Fruit fly (Drosophila melanogaster) whole organism, embryonic: ENCODE results near the gene CG13843.

Experiments used
- Atf6 ChIP-seq: fragments of 200-800 bp; sonication (Bioruptor generic); IDR thresholded peaks from 2 replicates; pipeline ENCODE4 v1.3.6; 2022; ENCODE audit warnings: missing biosample characterization, missing genetic modification characterization
- BtbVII ChIP-seq: fragments of 200-800 bp; sonication (Bioruptor generic); optimal IDR thresholded peaks from 3 replicates; lab custom pipeline; 2017; ENCODE audit warnings: missing biosample characterization, mild to moderate bottlenecking, missing genetic modification characterization
- Bteb2 ChIP-seq: fragments of 200-800 bp; sonication (Bioruptor generic); optimal IDR thresholded peaks from 2 replicates; lab custom pipeline; 2016; ENCODE audit warnings: missing biosample characterization, missing genetic modification characterization
- CG10959 ChIP-seq: fragments of 200-800 bp; sonication (Bioruptor generic); IDR thresholded peaks from 2 replicates; pipeline ENCODE4 v1.3.6; 2022; ENCODE audit warnings: missing biosample characterization, missing genetic modification characterization
- CG11504 ChIP-seq: fragments of 200-800 bp; sonication (Bioruptor generic); optimal IDR thresholded peaks from 3 replicates; lab custom pipeline; 2019; ENCODE audit warnings: missing biosample characterization, mild to moderate bottlenecking, missing genetic modification characterization, moderate library complexity
- CG13775 ChIP-seq: fragments of 200-800 bp; sonication (Bioruptor generic); optimal IDR thresholded peaks from 3 replicates; lab custom pipeline; 2017; ENCODE audit warnings: missing biosample characterization, mild to moderate bottlenecking, missing genetic modification characterization
- CG14965 ChIP-seq: fragments of 200-800 bp; sonication (Bioruptor generic); optimal IDR thresholded peaks from 2 replicates; lab custom pipeline; 2016; ENCODE audit warnings: missing biosample characterization, missing genetic modification characterization, borderline replicate concordance
- CG17359 ChIP-seq: fragments of 200-800 bp; sonication (Bioruptor generic); optimal IDR thresholded peaks from 3 replicates; lab custom pipeline; 2018; ENCODE audit warnings: missing biosample characterization, mild to moderate bottlenecking, missing genetic modification characterization, moderate library complexity
- CG2678 ChIP-seq: fragments of 200-800 bp; sonication (Bioruptor generic); optimal IDR thresholded peaks from 3 replicates; lab custom pipeline; 2019; ENCODE audit warnings: missing biosample characterization, mild to moderate bottlenecking, missing genetic modification characterization, moderate library complexity
- CG30431 ChIP-seq: fragments of 200-800 bp; sonication (Bioruptor generic); optimal IDR thresholded peaks from 2 replicates; lab custom pipeline; 2017; ENCODE audit warnings: missing biosample characterization, missing genetic modification characterization
- CG3163 ChIP-seq: fragments of 200-800 bp; sonication (Bioruptor generic); optimal IDR thresholded peaks from 3 replicates; lab custom pipeline; 2016; ENCODE audit warnings: missing biosample characterization, missing genetic modification characterization
- CG3281 ChIP-seq: fragments of 200-800 bp; sonication (Bioruptor generic); optimal IDR thresholded peaks from 3 replicates; lab custom pipeline; 2017; ENCODE audit warnings: missing biosample characterization, mild to moderate bottlenecking, missing genetic modification characterization
- CG33557 ChIP-seq: fragments of 200-800 bp; sonication (Bioruptor generic); optimal IDR thresholded peaks from 2 replicates; lab custom pipeline; 2019; ENCODE audit warnings: missing biosample characterization, mild to moderate bottlenecking, missing genetic modification characterization, moderate library complexity
- CG34224 ChIP-seq: fragments of 200-800 bp; sonication (Bioruptor generic); IDR thresholded peaks from 3 replicates; pipeline ENCODE4 v1.3.6; 2022; ENCODE audit warnings: missing biosample characterization, missing genetic modification characterization; ENCODE audit not compliant: partially characterized antibody
- CG3995 ChIP-seq: fragments of 200-800 bp; sonication (Bioruptor generic); optimal IDR thresholded peaks from 3 replicates; lab custom pipeline; 2016; ENCODE audit warnings: missing biosample characterization, missing genetic modification characterization
- CG5180 ChIP-seq: fragments of 200-800 bp; sonication (Bioruptor generic); optimal IDR thresholded peaks from 3 replicates; lab custom pipeline; 2017; ENCODE audit warnings: missing biosample characterization, missing genetic modification characterization, mild to moderate bottlenecking, moderate library complexity, missing genetic modification reagents
- CG7372 ChIP-seq: fragments of 200-800 bp; sonication (Bioruptor generic); IDR thresholded peaks from 2 replicates; pipeline ENCODE4 v1.3.6; 2022; ENCODE audit warnings: missing biosample characterization, missing genetic modification characterization
- CG8290 ChIP-seq, 3 experiments: fragments of 200-800 bp; sonication (Bioruptor generic); optimal IDR thresholded peaks; 2 replicates each; lab custom pipeline; 2016 to 2019; ENCODE audit warnings: missing biosample characterization in 3 of 3, missing genetic modification characterization in 3 of 3, mild to moderate bottlenecking in 2 of 3, moderate library complexity in 1 of 3
- CG8924 ChIP-seq: fragments of 200-800 bp; optimal IDR thresholded peaks from 3 replicates; lab custom pipeline; 2019; ENCODE audit warnings: missing biosample characterization, mild to moderate bottlenecking, missing genetic modification characterization, moderate library complexity
- CoRest ChIP-seq: fragments of 200-800 bp; sonication (Bioruptor generic); optimal IDR thresholded peaks from 3 replicates; lab custom pipeline; 2018; ENCODE audit warnings: missing biosample characterization, mild to moderate bottlenecking, missing genetic modification characterization, moderate library complexity
- Dp ChIP-seq: fragments of 200-800 bp; sonication (Bioruptor generic); optimal IDR thresholded peaks from 2 replicates; lab custom pipeline; 2018; ENCODE audit warnings: missing biosample characterization, mild to moderate bottlenecking, missing genetic modification characterization, moderate library complexity
- HLHmδ ChIP-seq: fragments of 200-800 bp; sonication (Bioruptor generic); optimal IDR thresholded peaks from 2 replicates; lab custom pipeline; 2018; ENCODE audit warnings: missing biosample characterization, mild to moderate bottlenecking, missing genetic modification characterization, moderate library complexity
- Hr3 ChIP-seq: fragments of 200-800 bp; sonication (Bioruptor generic); optimal IDR thresholded peaks from 3 replicates; lab custom pipeline; 2016; ENCODE audit warnings: missing biosample characterization, missing genetic modification characterization
- Jarid2 ChIP-seq: fragments of 200-800 bp; sonication (Bioruptor generic); optimal IDR thresholded peaks from 3 replicates; lab custom pipeline; 2017; ENCODE audit warnings: mild to moderate bottlenecking, missing biosample characterization, missing genetic modification reagents, missing genetic modification characterization
- Myb ChIP-seq: fragments of 200-800 bp; sonication (Bioruptor generic); optimal IDR thresholded peaks from 2 replicates; lab custom pipeline; 2016; ENCODE audit warnings: missing biosample characterization, missing genetic modification characterization
- NC2β ChIP-seq: fragments of 200-800 bp; sonication (Bioruptor generic); optimal IDR thresholded peaks from 2 replicates; lab custom pipeline; 2016; ENCODE audit warnings: missing biosample characterization, missing genetic modification characterization
- NK7.1 ChIP-seq: fragments of 200-800 bp; sonication (Bioruptor generic); optimal IDR thresholded peaks from 3 replicates; lab custom pipeline; 2016; ENCODE audit warnings: missing biosample characterization, missing genetic modification characterization
- Oaz ChIP-seq: fragments of 200-800 bp; sonication (Bioruptor generic); IDR thresholded peaks from 2 replicates; pipeline ENCODE4 v1.3.6; 2022; ENCODE audit warnings: missing biosample characterization, missing genetic modification characterization
- Stat92E ChIP-seq, 3 experiments: fragments of >200 bp in 2 of 3; fragments of 200-800 bp in 1 of 3; sonication (Bioruptor generic) in 1 of 3; optimal IDR thresholded peaks; 2 replicates each; lab custom pipeline; 2017 to 2019; ENCODE audit warnings: missing biosample characterization in 3 of 3, missing genetic modification characterization in 3 of 3, mild to moderate bottlenecking in 1 of 3, moderate library complexity in 1 of 3
- ap ChIP-seq: fragments of 200-800 bp; sonication (Bioruptor generic); IDR thresholded peaks from 2 replicates; pipeline ENCODE4 v1.3.6; 2022; ENCODE audit warnings: missing biosample characterization, missing genetic modification characterization
- ara ChIP-seq: fragments of 200-800 bp; sonication (Bioruptor generic); IDR thresholded peaks from 2 replicates; pipeline ENCODE4 v1.3.6; 2022; ENCODE audit warnings: missing biosample characterization, missing genetic modification characterization
- bbx ChIP-seq: fragments of 200-800 bp; sonication (Bioruptor generic); IDR thresholded peaks from 2 replicates; pipeline ENCODE4 v1.3.6; 2022; ENCODE audit warnings: missing biosample characterization, missing genetic modification characterization; ENCODE audit not compliant: partially characterized antibody
- bcd ChIP-seq: fragments of 200-800 bp; sonication (Bioruptor generic); optimal IDR thresholded peaks from 2 replicates; lab custom pipeline; 2017; ENCODE audit warnings: missing biosample characterization, mild to moderate bottlenecking, missing genetic modification characterization
- caup ChIP-seq: fragments of 200-800 bp; sonication (Bioruptor generic); optimal IDR thresholded peaks from 3 replicates; lab custom pipeline; 2017; ENCODE audit warnings: missing biosample characterization, mild to moderate bottlenecking, missing genetic modification characterization, moderate library complexity; ENCODE audit not compliant: severe bottlenecking
- dysf ChIP-seq: fragments of 200-800 bp; sonication (Bioruptor generic); IDR thresholded peaks from 3 replicates; pipeline ENCODE4 v1.3.6; 2022; ENCODE audit warnings: missing biosample characterization, missing genetic modification characterization
- en ChIP-seq: fragments of 200-800 bp; sonication (Bioruptor generic); optimal IDR thresholded peaks from 2 replicates; lab custom pipeline; 2016; ENCODE audit warnings: missing biosample characterization, missing genetic modification characterization
- ewg ChIP-seq: fragments of 200-800 bp; sonication (Bioruptor generic); optimal IDR thresholded peaks from 3 replicates; lab custom pipeline; 2017; ENCODE audit warnings: mild to moderate bottlenecking, missing biosample characterization, missing genetic modification reagents, missing genetic modification characterization
- fd102C ChIP-seq: fragments of 200-800 bp; sonication (Bioruptor generic); optimal IDR thresholded peaks from 2 replicates; lab custom pipeline; 2018; ENCODE audit warnings: missing biosample characterization, mild to moderate bottlenecking, missing genetic modification characterization, moderate library complexity
- hth ChIP-seq: fragments of >200 bp; optimal IDR thresholded peaks from 2 replicates; lab custom pipeline; 2017; ENCODE audit warnings: inconsistent platforms
- kni ChIP-seq: fragments of 200-800 bp; sonication (Bioruptor generic); optimal IDR thresholded peaks from 3 replicates; lab custom pipeline; 2017; ENCODE audit warnings: mild to moderate bottlenecking, missing biosample characterization, missing genetic modification reagents, missing genetic modification characterization
- knrl ChIP-seq: fragments of 200-800 bp; sonication (Bioruptor generic); IDR thresholded peaks from 3 replicates; pipeline ENCODE4 v1.3.6; 2022; ENCODE audit warnings: missing biosample characterization, missing genetic modification characterization; ENCODE audit not compliant: partially characterized antibody
- lab ChIP-seq: fragments of 200-800 bp; sonication (Bioruptor generic); optimal IDR thresholded peaks from 3 replicates; lab custom pipeline; 2017; ENCODE audit warnings: missing biosample characterization, missing genetic modification characterization, mild to moderate bottlenecking, moderate library complexity, missing genetic modification reagents
- mld ChIP-seq: fragments of 200-800 bp; sonication (Bioruptor generic); IDR thresholded peaks from 3 replicates; pipeline ENCODE4 v1.3.6; 2022; ENCODE audit warnings: missing biosample characterization, missing genetic modification characterization; ENCODE audit not compliant: partially characterized antibody
- prd ChIP-seq, 3 experiments: fragments of >200 bp in 2 of 3; fragments of 200-800 bp in 1 of 3; sonication (Bioruptor generic) in 1 of 3; optimal IDR thresholded peaks in 2 of 3; IDR thresholded peaks in 1 of 3; 2 replicates in 2 of 3; 3 replicates in 1 of 3; pipeline versions ENCODE4 v1.3.6 to Lab custom; 2017 to 2022; ENCODE audit warnings: missing biosample characterization in 1 of 3, missing genetic modification characterization in 1 of 3
- shn ChIP-seq: fragments of 200-800 bp; sonication (Bioruptor generic); optimal IDR thresholded peaks from 3 replicates; lab custom pipeline; 2016; ENCODE audit warnings: missing biosample characterization, missing genetic modification characterization
- sna ChIP-seq: fragments of 200-800 bp; sonication (Bioruptor generic); IDR thresholded peaks from 2 replicates; pipeline ENCODE4 v1.3.6; 2022; ENCODE audit warnings: missing biosample characterization, missing genetic modification characterization; ENCODE audit not compliant: partially characterized antibody
- so ChIP-seq: fragments of 200-800 bp; sonication (Bioruptor generic); IDR thresholded peaks from 3 replicates; pipeline ENCODE4 v1.3.6; 2022; ENCODE audit warnings: missing biosample characterization, missing genetic modification characterization
- sob ChIP-seq: fragments of 200-800 bp; sonication (Bioruptor generic); IDR thresholded peaks from 2 replicates; pipeline ENCODE4 v1.3.6; 2022; ENCODE audit warnings: missing biosample characterization, missing genetic modification characterization

The CG13843 gene

dm6 chr3R:22596450-22596849 is 12.8 kb upstream of the CG13843 start (continued):
- TF ChIP-seq CG14965 (GFP tag; lab: Kevin White, UChicago) (peak; percentile 30), CG13775 (GFP tag; lab: Kevin White, UChicago) (no peak), Hr3 (GFP tag; lab: Kevin White, UChicago) (no peak), ap (GFP tag; lab: Robert Waterston, UW) (no peak), fd102C (GFP tag; lab: Kevin White, UChicago) (no peak), knrl (GFP tag; lab: Robert Waterston, UW) (no peak), prd (optimal IDR thresholded peaks at IDR 0.05; lab: Kevin White, UChicago) (no peak), prd (GFP tag; IDR thresholded peaks at IDR 0.05; lab: Robert Waterston, UW) (no peak), CG30431 (GFP tag; lab: Kevin White, UChicago) (no peak), Jarid2 (GFP tag; lab: Kevin White, UChicago) (peak; percentile 18), Dp (GFP tag; lab: Kevin White, UChicago) (no peak), Oaz (GFP tag; lab: Robert Waterston, UW) (no peak), ewg (GFP tag; lab: Kevin White, UChicago) (peak; percentile 21), CG8924 (tag; lab: Kevin White, UChicago) (peak; percentile 10), Stat92E (GFP tag; optimal IDR thresholded peaks at IDR 0.05; lab: Kevin White, UChicago) (no peak), sob (peak; percentile 64; the same call in 1 of the 2 replicates), NC2β (GFP tag; lab: Kevin White, UChicago) (peak; percentile 15), hth (lab: Kevin White, UChicago) (no peak), CG5180 (GFP tag; lab: Kevin White, UChicago) (peak; percentile 28), CG3163 (no peak), CG2678 (tag; lab: Kevin White, UChicago) (peak; percentile 68), Bteb2 (GFP tag; lab: Kevin White, UChicago) (no peak), NK7.1 (GFP tag; lab: Kevin White, UChicago) (no peak), Atf6 (GFP tag; lab: Robert Waterston, UW) (peak; percentile 78), sna (GFP tag; lab: Robert Waterston, UW) (0 out of 2 replicates have a peak, but pooled peaks have one; percentile 35), CG8290 (GFP tag; optimal IDR thresholded peaks at IDR 0.05; lab: Kevin White, UChicago) (peak; percentile 46), CG8290 (tag; optimal IDR thresholded peaks at IDR 0.05; lab: Kevin White, UChicago) (peak in 1 of 2 experiments; percentile 71), CG11504 (peak; percentile 15), caup (GFP tag; lab: Kevin White, UChicago) (peak; percentile 62), HLHmδ (GFP tag; lab: Kevin White, UChicago) (peak; percentile 60), shn (GFP tag; lab: Kevin White, UChicago) (no peak), ara (GFP tag; lab: Robert Waterston, UW) (peak; percentile 56), CG3995 (GFP tag; lab: Kevin White, UChicago) (no peak), kni (peak; percentile 69), CoRest (tag; lab: Kevin White, UChicago) (peak; percentile 26), Myb (no peak), bbx (no peak), BtbVII (GFP tag; lab: Kevin White, UChicago) (peak; percentile 59), CG10959 (GFP tag; lab: Robert Waterston, UW) (peak; percentile 5; the same call in 1 of the 2 replicates), dysf (GFP tag; lab: Robert Waterston, UW) (no peak; the same call in 2 of the 3 replicates), CG17359 (tag; lab: Kevin White, UChicago) (peak; percentile 59), bcd (GFP tag; lab: Kevin White, UChicago) (peak; percentile 29), so (peak; percentile 66; the same call in 2 of the 3 replicates), lab (GFP tag; lab: Kevin White, UChicago) (peak; percentile 91), CG33557 (GFP tag; lab: Kevin White, UChicago) (peak; percentile 56), CG34224 (GFP tag; lab: Robert Waterston, UW) (no peak), mld (GFP tag; lab: Robert Waterston, UW) (no peak), CG7372 (GFP tag; lab: Robert Waterston, UW) (no peak), CG3281 (GFP tag; lab: Kevin White, UChicago) (peak; percentile 29), en (peak; percentile 12)
